Fruit fly (Drosophila melanogaster): Measurements from ENCODE around the gene cm.
A peak's percentile ranks its signal among the peaks of the same experiment; 100 is the strongest.

Gene cm

dm6 chrX:7014931-7015428 is 4.0 kb upstream of the cm start (continued):
- no peak for TF ChIP-seq CG7271 (tag; optimal IDR thresholded peaks at IDR 0.05)
- no peak for TF ChIP-seq CG13123 (GFP tag; optimal IDR thresholded peaks at IDR 0.05)
- TF ChIP-seq disco-r (GFP tag; optimal IDR thresholded peaks at IDR 0.05) = no peak
- TF ChIP-seq unpg (GFP tag; optimal IDR thresholded peaks at IDR 0.05) = peak; percentile 30
- peak; percentile 29 for TF ChIP-seq trh (GFP tag; optimal IDR thresholded peaks at IDR 0.05)
- TF ChIP-seq CG9437 (GFP tag; optimal IDR thresholded peaks at IDR 0.05) = peak; percentile 8
- no peak for TF ChIP-seq ATbp (GFP tag; optimal IDR thresholded peaks at IDR 0.05)
- peak; percentile 66 for TF ChIP-seq lmd (GFP tag; IDR thresholded peaks at IDR 0.05)
- TF ChIP-seq CG4360 (GFP tag; IDR thresholded peaks at IDR 0.05) = no peak
- TF ChIP-seq PHDP (tag; optimal IDR thresholded peaks at IDR 0.05) = peak; percentile 35
- TF ChIP-seq gce (GFP tag; IDR thresholded peaks at IDR 0.05) = no peak
- peak; percentile 71 for TF ChIP-seq unc-4 (GFP tag; IDR thresholded peaks at IDR 0.05; ENCODE audit: partially characterized antibody)
- TF ChIP-seq bcd (GFP tag; optimal IDR thresholded peaks at IDR 0.05) = peak; percentile 15
- no peak for TF ChIP-seq ac (GFP tag; optimal IDR thresholded peaks at IDR 0.05)
- 0 out of 3 replicates have a peak, but pooled peaks have one; percentile 6 for TF ChIP-seq ken (GFP tag; IDR thresholded peaks at IDR 0.05)
- no peak for TF ChIP-seq Hey (tag; optimal IDR thresholded peaks at IDR 0.05)
- TF ChIP-seq CG11456 (GFP tag; IDR thresholded peaks at IDR 0.05) = peak; percentile 68; the same call in 2 of the 3 replicates
- peak; percentile 8 for TF ChIP-seq salm (tag; optimal IDR thresholded peaks at IDR 0.05)
- peak; percentile 53 for TF ChIP-seq Atf6 (GFP tag; IDR thresholded peaks at IDR 0.05)
- TF ChIP-seq Nf-YB (GFP tag; optimal IDR thresholded peaks at IDR 0.05) = no peak
- peak in 1 of 2 experiments; percentile 49 for TF ChIP-seq insv (GFP tag; optimal IDR thresholded peaks at IDR 0.05)
- TF ChIP-seq ato (GFP tag; IDR thresholded peaks at IDR 0.05; ENCODE audit: partially characterized antibody) = 0 out of 2 replicates have a peak, but pooled peaks have one; percentile 42
- TF ChIP-seq Dll (GFP tag; IDR thresholded peaks at IDR 0.05; ENCODE audit: partially characterized antibody) = peak; percentile 71
- peak; percentile 40 for TF ChIP-seq NfI (GFP tag; optimal IDR thresholded peaks at IDR 0.05)
- peak; percentile 25 for TF ChIP-seq CG9727 (GFP tag; optimal IDR thresholded peaks at IDR 0.05)
- peak; percentile 25; the same call in 1 of the 2 replicates for TF ChIP-seq H2.0 (GFP tag; IDR thresholded peaks at IDR 0.05)
- peak; percentile 62 for TF ChIP-seq sug (tag; optimal IDR thresholded peaks at IDR 0.05)
- peak; percentile 10; the same call in 1 of the 2 replicates for TF ChIP-seq CG10366 (GFP tag; IDR thresholded peaks at IDR 0.05)
- TF ChIP-seq tna (GFP tag; IDR thresholded peaks at IDR 0.05; ENCODE audit: partially characterized antibody) = peak; percentile 58; the same call in 1 of the 2 replicates
- peak; percentile 59 for TF ChIP-seq CG1603 (tag; optimal IDR thresholded peaks at IDR 0.05)
- TF ChIP-seq lov (optimal IDR thresholded peaks at IDR 0.05) = no peak
- TF ChIP-seq lov (GFP tag; IDR thresholded peaks at IDR 0.05) = no peak
- TF ChIP-seq Jarid2 (GFP tag; optimal IDR thresholded peaks at IDR 0.05) = no peak
- TF ChIP-seq CG13296 (GFP tag; optimal IDR thresholded peaks at IDR 0.05) = no peak
- peak; percentile 93 for TF ChIP-seq sens (GFP tag)
- TF ChIP-seq Dad (GFP tag; optimal IDR thresholded peaks at IDR 0.05) = peak; percentile 54
- TF ChIP-seq Sox102F (GFP tag; optimal IDR thresholded peaks at IDR 0.05) = peak; percentile 36
- TF ChIP-seq CG7745 (tag; optimal IDR thresholded peaks at IDR 0.05) = no peak
- TF ChIP-seq CG6854 (GFP tag; optimal IDR thresholded peaks at IDR 0.05) = no peak
- TF ChIP-seq Fer3 (tag; optimal IDR thresholded peaks at IDR 0.05) = peak; percentile 14
- peak; percentile 63 for TF ChIP-seq Hmr (GFP tag; optimal IDR thresholded peaks at IDR 0.05)
- TF ChIP-seq inv (GFP tag; IDR thresholded peaks at IDR 0.05; ENCODE audit: partially characterized antibody) = no peak
- peak; percentile 22; the same call in 1 of the 3 replicates for TF ChIP-seq CG34422 (GFP tag; IDR thresholded peaks at IDR 0.05)
- no peak for TF ChIP-seq Ravus (GFP tag; IDR thresholded peaks at IDR 0.05)
- peak; percentile 60 for TF ChIP-seq onecut (GFP tag; IDR thresholded peaks at IDR 0.05)
- no peak for TF ChIP-seq Hand (GFP tag; optimal IDR thresholded peaks at IDR 0.05)
- peak; percentile 23 for TF ChIP-seq shn (GFP tag; optimal IDR thresholded peaks at IDR 0.05)
- peak; percentile 47 to 79 for TF ChIP-seq dpn (GFP tag; optimal IDR thresholded peaks at IDR 0.05)
- no peak; the same call in 2 of the 3 replicates for TF ChIP-seq B-H1 (GFP tag; IDR thresholded peaks at IDR 0.05)
- no peak for TF ChIP-seq psq (GFP tag; optimal IDR thresholded peaks at IDR 0.05)
- peak; percentile 96 for TF ChIP-seq CTCF (GFP tag; optimal IDR thresholded peaks at IDR 0.05)
